Worm (Caenorhabditis elegans) whole organism, late embryonic: Measurements from ENCODE around the gene F15A4.10.

Experiments
- C08G9.2 ChIP-seq: sonication (generic microtip); optimal IDR thresholded peaks from 2 replicates; lab custom pipeline; 2016; ENCODE audit warnings: mild to moderate bottlenecking, missing genetic modification characterization, moderate library complexity, missing compliant biosample characterization
- C38D4.7 ChIP-seq: fragments of 200-800 bp; sonication (Bioruptor generic); optimal IDR thresholded peaks from 2 replicates; lab custom pipeline; 2018; ENCODE audit warnings: mild to moderate bottlenecking, missing genetic modification characterization, moderate library complexity, missing compliant biosample characterization
- K09A11.1 ChIP-seq: sonication (generic microtip); optimal IDR thresholded peaks from 2 replicates; lab custom pipeline; 2017; ENCODE audit warnings: antibody characterized with exemption, mild to moderate bottlenecking, missing genetic modification characterization, missing compliant biosample characterization; ENCODE audit not compliant: insufficient read depth
- T23F11.4 ChIP-seq: fragments of 200-800 bp; sonication (Bioruptor generic); optimal IDR thresholded peaks from 2 replicates; lab custom pipeline; 2018; ENCODE audit warnings: mild to moderate bottlenecking, missing genetic modification characterization, missing compliant biosample characterization
- ama-1 ChIP-seq: fragments of 150-350 bp; optimal IDR thresholded peaks from 2 replicates; lab custom pipeline; 2014
- ceh-14 ChIP-seq: sonication (generic microtip); optimal IDR thresholded peaks from 2 replicates; lab custom pipeline; 2016; ENCODE audit warnings: missing genotype, missing genetic modification characterization, missing compliant biosample characterization
- ceh-19 ChIP-seq: fragments of 200-800 bp; sonication (Bioruptor generic); optimal IDR thresholded peaks from 2 replicates; lab custom pipeline; 2018; ENCODE audit warnings: mild to moderate bottlenecking, missing genetic modification characterization, missing compliant biosample characterization
- ceh-2 ChIP-seq: sonication (generic microtip); optimal IDR thresholded peaks from 2 replicates; lab custom pipeline; 2016; ENCODE audit warnings: missing genotype, missing genetic modification characterization, missing compliant biosample characterization
- ceh-24 ChIP-seq: sonication (generic microtip); optimal IDR thresholded peaks from 2 replicates; lab custom pipeline; 2016; ENCODE audit warnings: mild to moderate bottlenecking, missing genetic modification characterization, missing compliant biosample characterization
- ceh-31 ChIP-seq: sonication (generic microtip); optimal IDR thresholded peaks from 2 replicates; lab custom pipeline; 2016; ENCODE audit warnings: missing genetic modification characterization, missing compliant biosample characterization
- ceh-34 ChIP-seq: sonication (generic microtip); optimal IDR thresholded peaks from 2 replicates; lab custom pipeline; 2016; ENCODE audit warnings: mild to moderate bottlenecking, missing genetic modification characterization, missing compliant biosample characterization
- ceh-48 ChIP-seq: sonication (generic microtip); optimal IDR thresholded peaks from 2 replicates; lab custom pipeline; 2016; ENCODE audit warnings: missing genetic modification characterization, inconsistent platforms, missing compliant biosample characterization
- ceh-6 ChIP-seq: fragments of 200-800 bp; sonication (Bioruptor generic); optimal IDR thresholded peaks from 2 replicates; lab custom pipeline; 2018; ENCODE audit warnings: mild to moderate bottlenecking, missing genetic modification characterization, missing compliant biosample characterization
- che-1 ChIP-seq: sonication (generic microtip); optimal IDR thresholded peaks from 2 replicates; lab custom pipeline; 2016; ENCODE audit warnings: mild to moderate bottlenecking, missing genetic modification characterization, missing compliant biosample characterization
- dmd-4 ChIP-seq: sonication (generic microtip); optimal IDR thresholded peaks from 2 replicates; lab custom pipeline; 2016; ENCODE audit warnings: borderline replicate concordance, missing genetic modification characterization, missing compliant biosample characterization
- elt-4 ChIP-seq: sonication (generic microtip); optimal IDR thresholded peaks from 2 replicates; lab custom pipeline; 2016; ENCODE audit warnings: missing genetic modification characterization, missing compliant biosample characterization
- eyg-1 ChIP-seq: sonication (generic microtip); optimal IDR thresholded peaks from 2 replicates; lab custom pipeline; 2016; ENCODE audit warnings: missing genotype, missing genetic modification characterization, missing compliant biosample characterization
- fkh-10 ChIP-seq: fragments of 150-350 bp; optimal IDR thresholded peaks from 2 replicates; lab custom pipeline; 2014; ENCODE audit warnings: missing biosample characterization, missing genetic modification reagents, missing genetic modification characterization
- fkh-6 ChIP-seq: sonication (generic microtip); optimal IDR thresholded peaks from 2 replicates; lab custom pipeline; 2016; ENCODE audit warnings: missing genetic modification characterization, missing compliant biosample characterization
- gmeb-2 ChIP-seq: sonication (generic microtip); optimal IDR thresholded peaks from 2 replicates; lab custom pipeline; 2016; ENCODE audit warnings: missing genetic modification characterization, inconsistent platforms, missing compliant biosample characterization
- hlh-15 ChIP-seq: sonication (generic microtip); optimal IDR thresholded peaks from 2 replicates; lab custom pipeline; 2016; ENCODE audit warnings: missing genetic modification characterization, missing compliant biosample characterization
- hlh-6 ChIP-seq: sonication (generic microtip); optimal IDR thresholded peaks from 2 replicates; lab custom pipeline; 2016; ENCODE audit warnings: missing genotype, missing genetic modification characterization, missing compliant biosample characterization
- hlh-8 ChIP-seq: sonication (generic microtip); optimal IDR thresholded peaks from 2 replicates; lab custom pipeline; 2016; ENCODE audit warnings: missing genotype, missing genetic modification characterization, missing compliant biosample characterization
- lim-6 ChIP-seq: sonication (generic microtip); optimal IDR thresholded peaks from 2 replicates; lab custom pipeline; 2016; ENCODE audit warnings: missing genetic modification characterization, missing compliant biosample characterization
- mec-3 ChIP-seq: sonication (generic microtip); optimal IDR thresholded peaks from 2 replicates; lab custom pipeline; 2016; ENCODE audit warnings: borderline replicate concordance, missing genetic modification characterization, missing compliant biosample characterization
- nfya-1 ChIP-seq: sonication (generic microtip); optimal IDR thresholded peaks from 2 replicates; lab custom pipeline; 2017; ENCODE audit warnings: missing genetic modification characterization, mild to moderate bottlenecking, missing compliant biosample characterization, antibody characterized with exemption, moderate library complexity
- nhr-232 ChIP-seq: sonication (generic microtip); optimal IDR thresholded peaks from 2 replicates; lab custom pipeline; 2016; ENCODE audit warnings: missing genetic modification characterization, missing compliant biosample characterization
- npax-4 ChIP-seq: sonication (generic microtip); optimal IDR thresholded peaks from 2 replicates; lab custom pipeline; 2016; ENCODE audit warnings: missing genetic modification characterization, missing compliant biosample characterization
- odd-2 ChIP-seq: sonication (generic microtip); optimal IDR thresholded peaks from 2 replicates; lab custom pipeline; 2017; ENCODE audit warnings: antibody characterized with exemption, mild to moderate bottlenecking, missing genetic modification characterization, missing compliant biosample characterization
- pha-2 ChIP-seq: sonication (generic microtip); optimal IDR thresholded peaks from 2 replicates; lab custom pipeline; 2017; ENCODE audit warnings: mild to moderate bottlenecking, missing genetic modification characterization, missing compliant biosample characterization
- pha-4 ChIP-seq: fragments of 150-350 bp; optimal IDR thresholded peaks from 2 replicates; lab custom pipeline; 2018; ENCODE audit warnings: missing biosample characterization, missing genetic modification reagents, missing genetic modification characterization
- pqm-1 ChIP-seq: sonication (generic microtip); optimal IDR thresholded peaks from 2 replicates; lab custom pipeline; 2016; ENCODE audit warnings: missing genetic modification characterization, missing compliant biosample characterization
- ref-2 ChIP-seq: sonication (generic microtip); optimal IDR thresholded peaks from 2 replicates; lab custom pipeline; 2016; ENCODE audit warnings: missing genetic modification characterization, missing compliant biosample characterization
- rnt-1 ChIP-seq: sonication (generic microtip); optimal IDR thresholded peaks from 2 replicates; lab custom pipeline; 2016; ENCODE audit warnings: missing genetic modification characterization, missing compliant biosample characterization
- sox-4 ChIP-seq: sonication (generic microtip); optimal IDR thresholded peaks from 2 replicates; lab custom pipeline; 2017; ENCODE audit warnings: mild to moderate bottlenecking, missing genetic modification characterization, inconsistent platforms, missing compliant biosample characterization
- syd-9 ChIP-seq: sonication (generic microtip); optimal IDR thresholded peaks from 2 replicates; lab custom pipeline; 2016; ENCODE audit warnings: mild to moderate bottlenecking, missing genetic modification characterization, moderate library complexity, missing compliant biosample characterization
- tbx-2 ChIP-seq: sonication (generic microtip); optimal IDR thresholded peaks from 2 replicates; lab custom pipeline; 2016; ENCODE audit warnings: missing genetic modification characterization, missing compliant biosample characterization
- tbx-7 ChIP-seq: sonication (generic microtip); optimal IDR thresholded peaks from 2 replicates; lab custom pipeline; 2016; ENCODE audit warnings: missing genotype, missing genetic modification characterization, missing compliant biosample characterization
- ttx-3 ChIP-seq: sonication (generic microtip); optimal IDR thresholded peaks from 2 replicates; lab custom pipeline; 2016; ENCODE audit warnings: missing genetic modification reagents, missing genetic modification characterization, missing compliant biosample characterization
- unc-3 ChIP-seq, 2 experiments: fragments of 200-800 bp in 1 of 2; sonication (Bioruptor generic) in 1 of 2; sonication (generic microtip) in 1 of 2; conservative IDR thresholded peaks in 1 of 2; optimal IDR thresholded peaks in 1 of 2; 2 replicates each; pipeline versions ENCODE4 v1.3.6 to Lab custom; 2016 to 2022; ENCODE audit warnings: missing compliant biosample characterization in 2 of 2, missing genetic modification characterization in 2 of 2, missing genetic modification reagents in 1 of 2
- unc-86 ChIP-seq: sonication (generic microtip); optimal IDR thresholded peaks from 2 replicates; lab custom pipeline; 2016; ENCODE audit warnings: missing genetic modification characterization, missing compliant biosample characterization
- zip-5 ChIP-seq: sonication (generic microtip); optimal IDR thresholded peaks from 2 replicates; lab custom pipeline; 2016; ENCODE audit warnings: missing genetic modification characterization, missing compliant biosample characterization
- ztf-16 ChIP-seq: sonication (generic microtip); optimal IDR thresholded peaks from 2 replicates; lab custom pipeline; 2017; ENCODE audit warnings: missing genetic modification characterization, missing compliant biosample characterization

Gene F15A4.10

ce11 chrII:12516313-12516712 is 31.4 kb upstream of the F15A4.10 start, which contains the start of gene srh-61:
TSS of gene srh-61 (minus strand) at chrII:12516413.
- TF ChIP-seq pha-2 (no peak), K09A11.1 (tag; lab: Kevin White, UChicago) (no peak), ceh-14 (tag; lab: Kevin White, UChicago) (no peak), hlh-8 (tag; lab: Kevin White, UChicago) (no peak), ceh-19 (GFP tag; lab: Kevin White, UChicago) (no peak), sox-4 (tag; lab: Kevin White, UChicago) (no peak), hlh-6 (tag; lab: Kevin White, UChicago) (no peak)
- TF ChIP-seq, all 69 proteins: peak for 0

ce11 chrII:12514620-12515019 is 29.7 kb upstream of the F15A4.10 start, which contains the start of gene srh-69:
TSS of gene srh-69 (minus strand) at chrII:12514720.
- no peak for TF ChIP-seq ttx-3 (tag; lab: Kevin White, UChicago)
- TF ChIP-seq tbx-7 (tag; lab: Kevin White, UChicago) = no peak
- no peak for TF ChIP-seq ama-1 (lab: Kevin White, UChicago)
- TF ChIP-seq ceh-24 (tag; lab: Kevin White, UChicago) = no peak
- TF ChIP-seq hlh-6 (tag; lab: Kevin White, UChicago) = no peak
- TF ChIP-seq zip-5 (tag; lab: Kevin White, UChicago) = no peak
- no peak for TF ChIP-seq nhr-232 (tag; lab: Kevin White, UChicago)
- no peak for TF ChIP-seq fkh-6 (tag; lab: Kevin White, UChicago)
- no peak for TF ChIP-seq ceh-6 (GFP tag; lab: Kevin White, UChicago)
- TF ChIP-seq tbx-2 = no peak
- TF ChIP-seq unc-86 (tag; lab: Kevin White, UChicago) = no peak

- TF ChIP-seq fkh-10 (GFP tag; lab: Kevin White, UChicago) = no peak
- TF ChIP-seq ztf-16 (tag; lab: Kevin White, UChicago) = no peak
- TF ChIP-seq C08G9.2 (tag; lab: Kevin White, UChicago) = no peak
- no peak for TF ChIP-seq nhr-232 (tag; lab: Kevin White, UChicago)
- no peak for TF ChIP-seq dmd-4 (tag; lab: Kevin White, UChicago)
- TF ChIP-seq hlh-15 = no peak
- no peak for TF ChIP-seq syd-9
- TF ChIP-seq C38D4.7 (GFP tag; lab: Kevin White, UChicago) = no peak
- TF ChIP-seq npax-4 (tag; lab: Kevin White, UChicago) = no peak
- TF ChIP-seq sox-4 (tag; lab: Kevin White, UChicago) = no peak
- TF ChIP-seq unc-86 (tag; lab: Kevin White, UChicago) = no peak
- TF ChIP-seq elt-4 (tag; lab: Kevin White, UChicago) = no peak
- no peak for TF ChIP-seq mec-3
- TF ChIP-seq ceh-34 = no peak
- no peak for TF ChIP-seq che-1
- TF ChIP-seq odd-2 (tag; lab: Kevin White, UChicago) = no peak
- TF ChIP-seq eyg-1 = no peak
- no peak for TF ChIP-seq pha-4
- TF ChIP-seq nfya-1 (tag; lab: Kevin White, UChicago) = no peak
Observed at ce11 chrII:12511866-12512265, 26.9 kb upstream of the F15A4.10 start, which contains the start of gene srh-73. TSS of gene srh-73 (plus strand) at chrII:12512166.

ce11 chrII:12508650-12509049 is 23.7 kb upstream of the F15A4.10 start, which contains the start of gene srh-67:
TSS of gene srh-67 (plus strand) at chrII:12508950.
- TF ChIP-seq rnt-1 (tag; lab: Kevin White, UChicago) = no peak
- no peak for TF ChIP-seq fkh-6 (tag; lab: Kevin White, UChicago)
- TF ChIP-seq T23F11.4 (GFP tag; lab: Kevin White, UChicago) = no peak
- TF ChIP-seq ref-2 (tag; lab: Kevin White, UChicago) = no peak
- TF ChIP-seq lim-6 (tag; lab: Kevin White, UChicago) = no peak
- no peak for TF ChIP-seq ceh-48 (tag; lab: Kevin White, UChicago)
- no peak for TF ChIP-seq gmeb-2 (tag; lab: Kevin White, UChicago)
- TF ChIP-seq ceh-2 = no peak
- TF ChIP-seq ceh-31 (tag; lab: Kevin White, UChicago) = no peak
- no peak for TF ChIP-seq pqm-1
- TF ChIP-seq ztf-16 (tag; lab: Kevin White, UChicago) = no peak
- TF ChIP-seq unc-3 (GFP tag; conservative IDR thresholded peaks at IDR 0.05; lab: Robert Waterston, UW) = no peak
- TF ChIP-seq unc-3 (tag; optimal IDR thresholded peaks at IDR 0.05; lab: Kevin White, UChicago) = no peak
